Worm (Caenorhabditis elegans) whole organism, mixed stage, embryonic: Measurements from ENCODE around the gene tcer-1.

Experiments used
- ces-1 ChIP-seq: fragments of 150-350 bp; optimal IDR thresholded peaks from 2 replicates; lab custom pipeline; 2014; ENCODE audit warnings: missing biosample characterization, missing genetic modification reagents, missing genetic modification characterization
- elt-3 ChIP-seq: fragments of 150-350 bp; optimal IDR thresholded peaks from 2 replicates; lab custom pipeline; 2014; ENCODE audit warnings: missing biosample characterization, missing genetic modification characterization
- lin-13 ChIP-seq: fragments of 150-350 bp; optimal IDR thresholded peaks from 2 replicates; lab custom pipeline; 2014; ENCODE audit warnings: missing biosample characterization, missing genetic modification characterization
- nhr-237 ChIP-seq: fragments of 150-350 bp; optimal IDR thresholded peaks from 2 replicates; lab custom pipeline; 2014; ENCODE audit warnings: missing biosample characterization, missing genetic modification characterization
- snpc-4 ChIP-seq: fragments of 150-350 bp; optimal IDR thresholded peaks from 2 replicates; lab custom pipeline; 2014; ENCODE audit warnings: missing biosample characterization, missing genetic modification characterization
- unc-62 ChIP-seq: fragments of 150-350 bp; optimal IDR thresholded peaks from 2 replicates; lab custom pipeline; 2014; ENCODE audit warnings: missing biosample characterization, missing genetic modification reagents, missing genetic modification characterization

DNA sequence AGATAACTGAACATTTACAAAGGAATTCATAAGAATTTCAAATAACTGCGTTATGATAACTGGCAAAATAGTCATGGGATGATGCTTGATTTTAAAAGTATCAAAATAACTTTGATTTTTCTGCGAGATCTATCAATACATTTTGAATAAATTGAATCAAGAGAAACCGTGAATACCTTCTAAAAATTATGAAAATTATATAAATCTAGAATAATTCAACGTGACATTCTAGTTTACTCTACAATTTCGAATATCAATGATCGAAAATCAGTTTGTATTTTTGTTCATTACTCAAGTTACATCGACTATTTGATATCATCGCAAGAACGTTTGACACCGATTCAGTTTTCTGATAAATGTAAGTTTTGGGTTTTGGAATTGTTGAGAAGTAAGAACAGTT lies 11.9 kb upstream of the tcer-1 start, which contains the start of gene acs-6:
- TF ChIP-seq lin-13, result no peak
- no peak for TF ChIP-seq elt-3 (tag; lab: Kevin White, UChicago)
- no peak for TF ChIP-seq snpc-4 (tag; lab: Kevin White, UChicago)
- TF ChIP-seq nhr-237, result no peak
- TF ChIP-seq unc-62 (GFP tag; lab: Kevin White, UChicago), result no peak
- no peak for TF ChIP-seq ces-1 (GFP tag; lab: Kevin White, UChicago)
